Fruit fly (Drosophila melanogaster) whole organism, adult: ENCODE data around the gene CAH8.

Experiments used
- CG11617 ChIP-seq: fragments of 200-800 bp; sonication (Bioruptor generic); optimal IDR thresholded peaks from 2 replicates; lab custom pipeline; 2017; ENCODE audit warnings: mild to moderate bottlenecking, missing biosample characterization, missing genetic modification reagents, missing genetic modification characterization
- CG12768 ChIP-seq: fragments of 200-800 bp; sonication (Bioruptor generic); optimal IDR thresholded peaks from 2 replicates; lab custom pipeline; 2017; ENCODE audit warnings: missing biosample characterization, missing genetic modification characterization, mild to moderate bottlenecking, moderate library complexity, missing genetic modification reagents
- CG14711 ChIP-seq: fragments of 200-800 bp; sonication (Bioruptor generic); optimal IDR thresholded peaks from 2 replicates; lab custom pipeline; 2018; ENCODE audit warnings: missing biosample characterization, mild to moderate bottlenecking, missing genetic modification characterization, moderate library complexity
- CG1620 ChIP-seq: fragments of 200-800 bp; sonication (Bioruptor generic); optimal IDR thresholded peaks from 2 replicates; lab custom pipeline; 2016; ENCODE audit warnings: missing biosample characterization, missing genetic modification characterization
- CG33017 ChIP-seq: fragments of 200-800 bp; sonication (Bioruptor generic); optimal IDR thresholded peaks from 2 replicates; lab custom pipeline; 2018; ENCODE audit warnings: missing biosample characterization, mild to moderate bottlenecking, missing genetic modification characterization, moderate library complexity
- CG5204 ChIP-seq: fragments of 200-800 bp; sonication (Bioruptor generic); optimal IDR thresholded peaks from 2 replicates; lab custom pipeline; 2016; ENCODE audit warnings: missing biosample characterization, missing genetic modification characterization
- CG7045 ChIP-seq: fragments of 200-800 bp; sonication (Bioruptor generic); optimal IDR thresholded peaks from 2 replicates; lab custom pipeline; 2017; ENCODE audit warnings: missing biosample characterization, mild to moderate bottlenecking, missing genetic modification characterization
- CG7101 ChIP-seq: fragments of 200-800 bp; sonication (Bioruptor generic); optimal IDR thresholded peaks from 2 replicates; lab custom pipeline; 2018; ENCODE audit warnings: missing biosample characterization, mild to moderate bottlenecking, missing genetic modification characterization, moderate library complexity
- Clk ChIP-seq: fragments of 200-800 bp; sonication (Bioruptor generic); optimal IDR thresholded peaks from 2 replicates; lab custom pipeline; 2017; ENCODE audit warnings: missing biosample characterization, missing genetic modification characterization
- Crg-1 ChIP-seq: fragments of 200-800 bp; sonication (Bioruptor generic); optimal IDR thresholded peaks from 2 replicates; lab custom pipeline; 2016; ENCODE audit warnings: missing biosample characterization, missing genetic modification characterization
- Hr96 ChIP-seq: fragments of 200-800 bp; sonication (Bioruptor generic); optimal IDR thresholded peaks from 2 replicates; lab custom pipeline; 2016; ENCODE audit warnings: missing biosample characterization, missing genetic modification characterization
- Mnt ChIP-seq: fragments of 200-800 bp; sonication (Bioruptor generic); optimal IDR thresholded peaks from 2 replicates; lab custom pipeline; 2016; ENCODE audit warnings: missing biosample characterization, mild to moderate bottlenecking, missing genetic modification characterization
- bab1 ChIP-seq: fragments of 200-800 bp; sonication (Bioruptor generic); optimal IDR thresholded peaks from 3 replicates; lab custom pipeline; 2019; ENCODE audit warnings: missing biosample characterization, mild to moderate bottlenecking, missing genetic modification characterization, moderate library complexity
- cic ChIP-seq: fragments of 200-800 bp; sonication (Bioruptor generic); optimal IDR thresholded peaks from 2 replicates; lab custom pipeline; 2017; ENCODE audit warnings: missing biosample characterization, mild to moderate bottlenecking, missing genetic modification characterization, moderate library complexity
- cnc ChIP-seq, 2 experiments: fragments of >200 bp; optimal IDR thresholded peaks; 2 replicates each; lab custom pipeline; 2017
- kay ChIP-seq: fragments of 200-800 bp; sonication (Bioruptor generic); peaks from one replicate; lab custom pipeline; 2016; ENCODE audit warnings: missing biosample characterization, missing genetic modification characterization, borderline replicate concordance
- ovo ChIP-seq: fragments of 200-800 bp; sonication (Bioruptor generic); optimal IDR thresholded peaks from 2 replicates; lab custom pipeline; 2016; ENCODE audit warnings: missing biosample characterization, missing genetic modification characterization
- pad ChIP-seq: fragments of 200-800 bp; sonication (Bioruptor generic); optimal IDR thresholded peaks from 3 replicates; lab custom pipeline; 2017; ENCODE audit warnings: missing biosample characterization, missing genetic modification characterization, mild to moderate bottlenecking, moderate library complexity, missing genetic modification reagents
- tj ChIP-seq: fragments of 200-800 bp; sonication (Bioruptor generic); optimal IDR thresholded peaks from 3 replicates; lab custom pipeline; 2017; ENCODE audit warnings: missing biosample characterization, mild to moderate bottlenecking, missing genetic modification characterization, moderate library complexity
- toe ChIP-seq: fragments of 200-800 bp; sonication (Bioruptor generic); optimal IDR thresholded peaks from 2 replicates; lab custom pipeline; 2016; ENCODE audit warnings: missing biosample characterization, missing genetic modification characterization

Gene CAH8

dm6 chr3R:22389614-22390013 lies at the start of gene CAH8, which contains the start of gene CG7059:
Gene CAH8 (minus strand): TSS chr3R:22389714.
Gene CG7059 (plus strand): TSS chr3R:22389780.
- TF ChIP-seq CG11617 (GFP tag; lab: Kevin White, UChicago) (no peak), Clk (no peak), kay (GFP tag; lab: Kevin White, UChicago) (no peak), CG12768 (GFP tag; lab: Kevin White, UChicago) (no peak), bab1 (no peak), cnc (optimal IDR thresholded peaks at IDR 0.05; lab: Kevin White, UChicago) (no peak)

dm6 chr3R:22438301-22438700 lies 48.8 kb upstream of the CAH8 start:
- TF ChIP-seq ovo (no peak), Clk (no peak), pad (GFP tag; lab: Kevin White, UChicago) (no peak), cnc (optimal IDR thresholded peaks at IDR 0.05; lab: Kevin White, UChicago) (no peak), CG7101 (tag; lab: Kevin White, UChicago) (no peak), CG12768 (GFP tag; lab: Kevin White, UChicago) (no peak), cic (no peak), CG1620 (GFP tag; lab: Kevin White, UChicago) (no peak), toe (no peak), kay (GFP tag; lab: Kevin White, UChicago) (no peak), CG5204 (no peak), CG11617 (GFP tag; lab: Kevin White, UChicago) (no peak), Mnt (GFP tag; lab: Kevin White, UChicago) (no peak), CG14711 (tag; lab: Kevin White, UChicago) (no peak), Crg-1 (no peak), bab1 (no peak), CG33017 (tag; lab: Kevin White, UChicago) (no peak)

DNA sequence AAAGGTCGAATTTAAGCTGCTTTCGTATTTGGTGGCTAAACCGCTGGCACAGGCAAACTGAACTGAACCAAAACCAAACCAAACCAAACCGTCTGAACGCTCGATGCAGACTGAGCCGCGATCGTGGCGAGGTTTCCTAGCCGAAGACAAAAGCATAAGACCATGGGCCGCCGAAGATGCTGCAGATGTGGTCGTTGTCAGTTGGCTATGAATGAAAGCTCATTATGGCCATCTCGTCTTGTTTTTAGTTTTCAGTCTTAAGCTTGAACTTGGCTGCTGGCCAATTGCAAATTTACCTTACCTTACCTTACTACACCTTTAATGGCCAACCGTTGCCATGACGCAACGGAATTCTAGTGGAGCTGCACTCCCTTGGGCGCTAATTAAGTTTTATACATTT lies 46.5 kb upstream of the CAH8 start, which contains the start of gene CG13847:
Gene CG13847, minus strand, starts transcription at position 101 of the 400 bp plus-strand sequence.
- TF ChIP-seq CG7045 (GFP tag; lab: Kevin White, UChicago) (no peak), Mnt (GFP tag; lab: Kevin White, UChicago) (no peak), ovo (no peak), cic (no peak), CG5204 (no peak), CG14711 (tag; lab: Kevin White, UChicago) (no peak), kay (GFP tag; lab: Kevin White, UChicago) (no peak), Crg-1 (no peak), CG7101 (tag; lab: Kevin White, UChicago) (no peak), toe (no peak), Hr96 (GFP tag; lab: Kevin White, UChicago) (no peak), pad (GFP tag; lab: Kevin White, UChicago) (no peak), tj (GFP tag; lab: Kevin White, UChicago) (no peak), bab1 (no peak), CG33017 (tag; lab: Kevin White, UChicago) (no peak), CG12768 (GFP tag; lab: Kevin White, UChicago) (no peak), cnc (optimal IDR thresholded peaks at IDR 0.05; lab: Kevin White, UChicago) (no peak), CG1620 (GFP tag; lab: Kevin White, UChicago) (no peak), Clk (no peak)

- TF ChIP-seq cnc (optimal IDR thresholded peaks at IDR 0.05; lab: Kevin White, UChicago) (no peak), CG11617 (GFP tag; lab: Kevin White, UChicago) (no peak), CG14711 (tag; lab: Kevin White, UChicago) (no peak), CG33017 (tag; lab: Kevin White, UChicago) (no peak), Mnt (GFP tag; lab: Kevin White, UChicago) (no peak), Clk (no peak), cic (no peak), CG5204 (no peak), CG7045 (GFP tag; lab: Kevin White, UChicago) (no peak), CG12768 (GFP tag; lab: Kevin White, UChicago) (no peak), CG7101 (tag; lab: Kevin White, UChicago) (no peak), tj (GFP tag; lab: Kevin White, UChicago) (no peak)
These were observed 42.8 kb upstream of the CAH8 start for dm6 chr3R:22432200-22432804.

DNA sequence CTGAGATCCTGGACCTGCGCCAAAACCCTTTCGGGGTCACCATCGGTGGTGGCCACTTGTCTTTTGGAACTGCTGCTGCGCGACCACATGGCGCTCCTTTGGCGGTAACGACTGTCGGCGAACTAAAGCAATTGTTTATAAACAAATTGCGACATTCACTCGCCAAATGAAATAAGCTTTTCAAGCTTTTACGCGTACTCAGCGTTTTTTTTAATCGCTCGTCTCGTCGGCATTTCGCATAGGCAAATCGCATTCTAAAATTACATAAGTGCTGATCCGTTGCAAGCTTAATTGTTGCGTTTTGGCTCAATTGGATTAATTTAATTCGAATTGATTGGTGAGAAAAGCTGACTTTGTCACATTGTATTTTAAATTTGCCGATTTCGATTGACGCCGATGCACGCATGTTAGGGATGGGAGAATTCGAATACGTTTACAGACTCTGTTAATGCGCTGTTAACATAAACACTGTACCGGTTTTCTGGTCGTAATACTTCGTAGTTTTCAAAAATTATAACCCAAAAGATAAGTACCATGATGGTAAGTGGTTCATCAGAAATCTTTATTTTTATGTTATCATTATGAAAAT lies 35.2 kb upstream of the CAH8 start, which contains the start of gene pinta:
Gene pinta, minus strand, starts transcription at position 328 of the 589 bp plus-strand sequence.
- TF ChIP-seq Mnt (GFP tag; lab: Kevin White, UChicago) (peak; percentile 60), CG1620 (GFP tag; lab: Kevin White, UChicago) (no peak), CG33017 (tag; lab: Kevin White, UChicago) (no peak), Hr96 (GFP tag; lab: Kevin White, UChicago) (no peak), Clk (no peak), bab1 (peak; percentile 8), pad (GFP tag; lab: Kevin White, UChicago) (no peak), kay (GFP tag; lab: Kevin White, UChicago) (no peak), cic (peak; percentile 67), CG14711 (tag; lab: Kevin White, UChicago) (no peak), toe (no peak), Crg-1 (no peak), tj (GFP tag; lab: Kevin White, UChicago) (peak; percentile 97), CG5204 (no peak)

- TF ChIP-seq toe (no peak), CG33017 (tag; lab: Kevin White, UChicago) (no peak), Hr96 (GFP tag; lab: Kevin White, UChicago) (no peak), CG5204 (no peak), bab1 (no peak), kay (GFP tag; lab: Kevin White, UChicago) (no peak), Clk (no peak)
These were observed 34.5 kb upstream of the CAH8 start for dm6 chr3R:22423996-22424395.
